Worm (Caenorhabditis elegans) whole organism, dauer: Measurements from ENCODE around the gene F22F7.2.
"Not testable (repeated sequence)": the region's sequence is repeated elsewhere in the genome, so short reads cannot be mapped to it uniquely, and the experiment has no call there.

ENCODE experiments used
- unc-62 ChIP-seq: sonication (generic microtip); optimal IDR thresholded peaks from 2 replicates; lab custom pipeline; 2017; ENCODE audit warnings: missing biosample characterization, missing genetic modification reagents, missing genetic modification characterization

The F22F7.2 gene

DNA sequence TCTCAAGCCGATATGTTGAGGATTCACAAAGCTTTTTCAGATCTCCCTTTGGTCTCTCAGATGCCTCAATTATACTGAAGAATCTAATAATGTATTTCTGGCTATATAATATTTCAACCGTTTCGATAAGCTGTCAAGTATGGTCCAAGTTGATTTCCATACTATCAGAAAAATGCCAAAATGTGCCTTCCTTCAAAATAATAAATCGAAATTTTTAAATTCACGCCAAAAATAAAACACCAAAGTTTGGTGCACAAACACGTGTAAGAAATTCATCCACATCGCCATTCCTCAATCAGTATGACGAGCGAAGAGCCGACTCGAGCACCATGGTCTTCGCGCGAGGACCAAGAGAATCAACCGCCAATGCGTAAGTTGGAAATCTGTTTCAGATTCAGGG lies 3.1 kb upstream of the F22F7.2 start, which contains the start of gene F22F7.11:
F22F7.11 (plus strand) TSS at position 301 of the 400 bp plus-strand sequence.
- no peak for TF ChIP-seq unc-62 (GFP tag; lab: Kevin White, UChicago)

DNA sequence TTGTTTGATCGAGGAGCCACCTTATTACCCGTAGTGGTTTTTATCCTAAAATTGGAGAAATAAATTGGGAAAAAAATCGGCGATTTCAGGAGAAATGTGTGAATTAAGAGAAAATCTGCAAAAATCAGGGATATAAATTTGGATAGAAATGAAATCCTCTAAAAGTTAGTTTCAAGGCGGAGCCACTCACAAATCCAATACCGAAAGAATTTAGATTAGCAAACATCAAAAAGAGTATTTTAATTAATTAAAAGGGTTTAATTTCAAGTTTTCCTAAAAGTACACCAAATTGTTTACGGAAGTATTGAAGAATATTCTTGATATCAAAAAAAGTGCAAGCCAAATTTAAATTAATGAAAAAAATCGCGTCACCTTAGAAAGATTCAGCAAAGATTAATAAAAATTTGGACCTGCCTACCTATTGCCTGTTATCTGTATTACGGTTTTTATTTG lies 646 bp upstream of the F22F7.2 start, which contains the start of gene F22F7.8:
F22F7.8 (minus strand) TSS at position 51 of the 453 bp plus-strand sequence.
- no peak for TF ChIP-seq unc-62 (GFP tag; lab: Kevin White, UChicago)

DNA sequence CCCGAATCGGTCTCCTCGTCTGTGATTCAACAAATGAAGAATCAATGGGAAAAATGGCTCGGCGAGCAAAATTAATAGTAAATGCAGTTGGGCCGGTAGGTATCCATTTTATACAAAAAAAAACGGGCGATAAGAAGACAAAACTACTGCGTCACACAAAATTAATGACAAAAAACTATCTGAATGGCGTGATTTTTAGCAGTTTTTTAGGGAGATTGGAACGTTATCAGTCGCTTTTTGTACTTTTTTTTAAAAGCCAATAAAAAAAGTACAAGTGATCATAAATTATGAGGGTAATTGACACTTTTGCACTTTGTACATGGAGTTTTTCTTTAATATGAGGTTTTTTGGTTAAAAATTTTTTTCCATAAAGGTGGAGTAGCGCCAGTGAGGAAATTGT lies 582 bp downstream of the F22F7.2 start:
- TF ChIP-seq unc-62 (GFP tag; lab: Kevin White, UChicago) = no peak

DNA sequence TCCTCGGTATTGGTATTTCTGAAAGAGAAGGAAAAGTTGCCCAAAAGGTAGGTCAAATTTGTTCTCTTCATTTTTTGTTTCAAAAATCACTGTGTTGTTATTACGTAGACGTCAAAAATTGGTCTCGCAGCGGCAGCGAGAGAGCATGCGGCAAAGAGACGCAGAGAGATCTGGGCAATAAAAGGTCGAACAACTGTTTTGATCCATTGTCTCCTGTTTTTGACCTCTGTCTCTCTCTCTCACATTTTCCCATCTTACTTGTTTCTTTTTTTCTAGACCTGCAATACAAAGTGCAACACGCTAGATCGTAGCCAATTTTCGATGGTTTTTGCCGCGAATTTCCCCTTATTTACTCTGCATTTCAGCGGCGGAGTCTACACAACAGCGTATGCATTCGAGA lies 4.0 kb downstream of the F22F7.2 start:
- no peak for TF ChIP-seq unc-62 (GFP tag; lab: Kevin White, UChicago)

DNA sequence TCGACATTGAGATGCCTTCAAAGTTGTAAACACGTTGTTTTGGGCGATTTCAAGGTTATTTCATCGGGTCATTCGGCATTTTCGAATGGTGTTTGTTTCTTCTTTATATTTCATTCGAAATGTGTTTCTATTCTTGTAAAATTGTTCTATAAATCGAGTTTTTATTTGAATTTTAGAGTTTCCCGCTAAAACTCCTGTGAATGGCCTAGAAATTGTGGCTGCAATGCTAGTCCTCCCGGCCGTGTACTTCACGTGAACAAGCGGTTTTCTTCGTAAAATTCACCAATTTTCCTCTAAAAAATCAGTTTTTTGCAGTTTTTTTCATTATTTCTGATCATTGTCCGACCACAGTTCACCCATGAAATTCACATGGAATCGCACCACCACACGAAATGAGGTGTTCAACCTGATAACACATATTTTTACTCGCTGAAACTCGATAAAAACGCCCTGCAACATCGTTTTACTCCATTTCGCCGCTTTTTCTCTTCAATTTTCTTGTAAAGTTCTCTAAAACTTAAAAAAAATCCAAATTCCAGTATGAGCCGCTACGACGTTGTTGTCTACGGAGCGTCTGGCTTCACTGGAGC lies 4.5 kb downstream of the F22F7.2 start, which contains the start of gene ldp-1:
ldp-1 (plus strand) TSS at position 540 of the 590 bp plus-strand sequence.
- no peak for TF ChIP-seq unc-62 (GFP tag; lab: Kevin White, UChicago)

ce11 chrV:2132675-2133074 lies 10.1 kb downstream of the F22F7.2 start:
- no peak for TF ChIP-seq unc-62 (GFP tag; lab: Kevin White, UChicago)

ce11 chrV:2133512-2133911 lies 10.9 kb downstream of the F22F7.2 start:
- no peak for TF ChIP-seq unc-62 (GFP tag; lab: Kevin White, UChicago)

- TF ChIP-seq unc-62 (GFP tag; lab: Kevin White, UChicago) = no peak
These were observed 11.8 kb downstream of the F22F7.2 start for ce11 chrV:2134340-2134739.

DNA sequence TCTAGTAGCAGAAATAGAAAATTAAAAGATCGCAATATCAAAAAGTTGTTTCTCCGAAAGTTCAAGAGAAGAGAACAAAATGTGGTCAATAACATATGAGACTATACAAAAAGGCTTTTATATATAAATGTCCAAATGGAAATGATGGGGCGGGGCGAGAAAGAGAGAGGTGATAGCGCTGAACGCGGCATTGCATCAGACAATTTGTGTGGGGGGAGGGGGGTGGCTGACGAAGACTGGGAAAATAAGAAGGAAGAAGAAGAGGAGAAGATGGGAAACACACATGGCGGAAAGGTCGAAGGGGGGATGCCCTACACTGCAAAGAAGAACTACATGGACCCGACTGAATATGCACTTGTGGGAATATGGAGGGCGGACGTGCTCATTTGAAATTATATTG lies 12.7 kb downstream of the F22F7.2 start:
- no peak for TF ChIP-seq unc-62 (GFP tag; lab: Kevin White, UChicago)

- TF ChIP-seq unc-62 (GFP tag; lab: Kevin White, UChicago) = no peak
These were observed 14.4 kb downstream of the F22F7.2 start for ce11 chrV:2137010-2137409.

ce11 chrV:2138287-2138686 lies 15.7 kb downstream of the F22F7.2 start:
- no peak for TF ChIP-seq unc-62 (GFP tag; lab: Kevin White, UChicago)

ce11 chrV:2139918-2140317 lies 17.3 kb downstream of the F22F7.2 start, which contains the start of gene F22F7.7:
TSS of gene F22F7.7 (minus strand) at chrV:2140042.
- TF ChIP-seq unc-62 (GFP tag; lab: Kevin White, UChicago) = no peak

- TF ChIP-seq unc-62 (GFP tag; lab: Kevin White, UChicago) = not testable (repeated sequence)
These were observed 21.8 kb downstream of the F22F7.2 start, which contains the start of gene F22F7.12 for ce11 chrV:2144408-2144807. TSS of gene F22F7.12 (minus strand) at chrV:2144508.

ce11 chrV:2146044-2146443 lies 23.5 kb downstream of the F22F7.2 start, which contains the start of gene str-52:
TSS of gene str-52 (minus strand) at chrV:2146144.
- TF ChIP-seq unc-62 (GFP tag; lab: Kevin White, UChicago) = no peak

DNA sequence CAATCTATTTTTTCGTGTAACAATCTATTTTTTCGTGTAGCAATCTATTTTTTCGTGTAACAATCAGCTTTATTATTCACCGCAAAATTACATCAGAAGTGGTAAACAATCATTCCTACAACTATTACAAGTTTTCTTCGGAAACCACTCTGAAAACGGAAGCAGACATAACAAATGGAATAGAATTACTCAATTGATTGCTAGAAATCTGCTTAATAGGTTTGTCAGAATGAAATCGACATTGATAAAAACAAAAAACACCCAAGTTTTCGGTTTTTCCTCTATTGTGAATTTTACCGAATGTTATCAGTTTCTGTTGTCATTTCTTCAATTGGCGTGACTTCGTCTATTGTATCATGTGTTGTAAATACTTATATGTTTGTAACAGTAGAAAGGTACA lies 24.2 kb downstream of the F22F7.2 start, which contains the start of gene srbc-20:
srbc-20 (plus strand) TSS at position 301 of the 400 bp plus-strand sequence.
- no peak for TF ChIP-seq unc-62 (GFP tag; lab: Kevin White, UChicago)

ce11 chrV:2149432-2149831 lies 26.9 kb downstream of the F22F7.2 start, which contains the start of gene C45H4.21:
TSS of gene C45H4.21 (minus strand) at chrV:2149532.
- TF ChIP-seq unc-62 (GFP tag; lab: Kevin White, UChicago) = no peak

- TF ChIP-seq unc-62 (GFP tag; lab: Kevin White, UChicago) = no peak
These were observed 28.3 kb downstream of the F22F7.2 start, which contains the start of gene C45H4.13 for ce11 chrV:2150876-2151275. TSS of gene C45H4.13 (minus strand) at chrV:2150976.
